Worm (Caenorhabditis elegans) whole organism, L1 larva: ENCODE data around the gene F55G11.6.
A peak's percentile ranks its signal among the peaks of the same experiment; 100 is the strongest.

ENCODE experiments used
- C04F5.9 ChIP-seq: sonication (generic microtip); optimal IDR thresholded peaks from 2 replicates; lab custom pipeline; 2016; ENCODE audit warnings: missing genetic modification characterization, missing compliant biosample characterization
- C34B4.2 ChIP-seq: sonication (generic microtip); optimal IDR thresholded peaks from 2 replicates; lab custom pipeline; 2017; ENCODE audit warnings: mild to moderate bottlenecking, missing genetic modification characterization, missing compliant biosample characterization
- F16B12.6 ChIP-seq: fragments of 150-350 bp; optimal IDR thresholded peaks from 2 replicates; lab custom pipeline; 2014; ENCODE audit warnings: missing biosample characterization, missing genetic modification characterization
- ama-1 ChIP-seq: fragments of 150-350 bp; optimal IDR thresholded peaks from 2 replicates; lab custom pipeline; 2014
- ceh-8 ChIP-seq: fragments of 200-800 bp; sonication (Bioruptor generic); optimal IDR thresholded peaks from 2 replicates; lab custom pipeline; 2018; ENCODE audit warnings: mild to moderate bottlenecking, missing genetic modification characterization, moderate library complexity, missing compliant biosample characterization
- ceh-82 ChIP-seq, 3 experiments: fragments of 150-350 bp in 1 of 3; sonication (generic microtip) in 2 of 3; optimal IDR thresholded peaks; 2 replicates each; lab custom pipeline; 2014 to 2017; ENCODE audit warnings: missing biosample characterization in 3 of 3, missing genetic modification characterization in 3 of 3
- ceh-90 ChIP-seq: sonication (generic microtip); optimal IDR thresholded peaks from 2 replicates; lab custom pipeline; 2016; ENCODE audit warnings: missing genetic modification characterization, missing compliant biosample characterization
- efl-1 ChIP-seq, 4 experiments: fragments of 150-350 bp; optimal IDR thresholded peaks in 3 of 4; peaks in 1 of 4; 1 replicate in 1 of 4; 2 replicates in 3 of 4; lab custom pipeline; 2014; ENCODE audit warnings: missing biosample characterization in 2 of 4, missing genetic modification characterization in 2 of 4, missing genetic modification reagents in 2 of 4
- efl-3 ChIP-seq: fragments of 200-800 bp; sonication (Bioruptor generic); optimal IDR thresholded peaks from 2 replicates; lab custom pipeline; 2018; ENCODE audit warnings: mild to moderate bottlenecking, missing genetic modification characterization, missing compliant biosample characterization
- egl-13 ChIP-seq: sonication (generic microtip); optimal IDR thresholded peaks from 2 replicates; lab custom pipeline; 2016; ENCODE audit warnings: missing genotype, missing genetic modification reagents, missing genetic modification characterization, missing compliant biosample characterization
- elt-2 ChIP-seq: sonication (generic microtip); optimal IDR thresholded peaks from 2 replicates; lab custom pipeline; 2016; ENCODE audit warnings: missing genetic modification characterization, mild to moderate bottlenecking, inconsistent platforms, missing compliant biosample characterization, missing genetic modification reagents
- elt-3 ChIP-seq, 6 experiments: fragments of 150-350 bp in 1 of 6; sonication (generic microtip); optimal IDR thresholded peaks; 2 replicates each; lab custom pipeline; 2017 to 2018; ENCODE audit warnings: missing biosample characterization in 6 of 6, missing genetic modification characterization in 6 of 6, inconsistent platforms in 1 of 6
- fkh-4 ChIP-seq: sonication (generic microtip); optimal IDR thresholded peaks from 2 replicates; lab custom pipeline; 2016; ENCODE audit warnings: missing compliant biosample characterization, missing genetic modification characterization, borderline replicate concordance
- fos-1 ChIP-seq: fragments of 150-350 bp; optimal IDR thresholded peaks from 2 replicates; lab custom pipeline; 2014; ENCODE audit warnings: missing biosample characterization, missing genetic modification characterization
- irx-1 ChIP-seq: sonication (generic microtip); optimal IDR thresholded peaks from 2 replicates; lab custom pipeline; 2016; ENCODE audit warnings: missing genetic modification characterization, missing compliant biosample characterization
- isw-1 ChIP-seq: fragments of 200-800 bp; sonication (Bioruptor generic); IDR thresholded peaks from 2 replicates; pipeline ENCODE4 v1.3.6; 2022; ENCODE audit warnings: missing genetic modification characterization, missing compliant biosample characterization
- jun-1 ChIP-seq: fragments of 150-350 bp; optimal IDR thresholded peaks from 2 replicates; lab custom pipeline; 2014; ENCODE audit warnings: missing biosample characterization, missing genetic modification reagents, missing genetic modification characterization
- lin-13 ChIP-seq: fragments of 150-350 bp; optimal IDR thresholded peaks from 2 replicates; lab custom pipeline; 2014; ENCODE audit warnings: missing biosample characterization, missing genetic modification reagents, missing genetic modification characterization
- lin-35 ChIP-seq, 2 experiments: fragments of 150-350 bp; optimal IDR thresholded peaks; 2 replicates each; lab custom pipeline; 2014; ENCODE audit warnings: missing biosample characterization in 2 of 2, missing genetic modification characterization in 2 of 2, missing genetic modification reagents in 2 of 2
- lir-3 ChIP-seq: sonication (generic microtip); optimal IDR thresholded peaks from 2 replicates; lab custom pipeline; 2016; ENCODE audit warnings: mild to moderate bottlenecking, missing genetic modification characterization, moderate library complexity, missing compliant biosample characterization; ENCODE audit not compliant: poor library complexity
- mdl-1 ChIP-seq, 2 experiments: fragments of 150-350 bp; optimal IDR thresholded peaks; 2 replicates each; lab custom pipeline; 2014 to 2017; ENCODE audit warnings: missing biosample characterization in 2 of 2, missing genetic modification characterization in 2 of 2, inconsistent platforms in 1 of 2
- mep-1 ChIP-seq: fragments of 150-350 bp; optimal IDR thresholded peaks from 2 replicates; lab custom pipeline; 2014; ENCODE audit warnings: missing biosample characterization, missing genetic modification characterization
- nhr-11 ChIP-seq: fragments of 150-350 bp; optimal IDR thresholded peaks from 2 replicates; lab custom pipeline; 2014; ENCODE audit warnings: missing biosample characterization, missing genetic modification characterization
- nhr-12 ChIP-seq: sonication (generic microtip); optimal IDR thresholded peaks from 2 replicates; lab custom pipeline; 2017; ENCODE audit warnings: missing biosample characterization, missing genetic modification characterization
- nhr-71 ChIP-seq: sonication (generic microtip); optimal IDR thresholded peaks from 2 replicates; lab custom pipeline; 2016; ENCODE audit warnings: mild to moderate bottlenecking, missing genetic modification characterization, moderate library complexity, missing compliant biosample characterization
- nhr-77 ChIP-seq: fragments of 150-350 bp; optimal IDR thresholded peaks from 2 replicates; lab custom pipeline; 2014; ENCODE audit warnings: missing biosample characterization, missing genetic modification characterization
- nhr-85 ChIP-seq: sonication (generic microtip); peaks from one replicate; lab custom pipeline; 2016; ENCODE audit warnings: missing genetic modification characterization, inconsistent platforms, missing compliant biosample characterization
- pag-3 ChIP-seq: sonication (generic microtip); optimal IDR thresholded peaks from 2 replicates; lab custom pipeline; 2017; ENCODE audit warnings: missing genetic modification characterization, mild to moderate bottlenecking, missing compliant biosample characterization, antibody characterized with exemption, borderline replicate concordance; ENCODE audit not compliant: insufficient read depth
- sox-4 ChIP-seq: sonication (generic microtip); optimal IDR thresholded peaks from 2 replicates; lab custom pipeline; 2016; ENCODE audit warnings: missing genetic modification characterization, missing compliant biosample characterization
- sptf-1 ChIP-seq: fragments of 150-350 bp; optimal IDR thresholded peaks from 2 replicates; lab custom pipeline; 2014; ENCODE audit warnings: missing biosample characterization, missing genetic modification characterization
- tlp-1 ChIP-seq: fragments of 150-350 bp; optimal IDR thresholded peaks from 2 replicates; lab custom pipeline; 2014; ENCODE audit warnings: missing biosample characterization, missing genetic modification characterization
- unc-130 ChIP-seq: fragments of 150-350 bp; optimal IDR thresholded peaks from 2 replicates; lab custom pipeline; 2017; ENCODE audit warnings: missing biosample characterization, missing genetic modification characterization, inconsistent platforms
- vab-15 ChIP-seq: sonication (generic microtip); optimal IDR thresholded peaks from 2 replicates; lab custom pipeline; 2017; ENCODE audit warnings: missing genotype, mild to moderate bottlenecking, missing genetic modification characterization, missing compliant biosample characterization
- xbp-1 ChIP-seq: sonication (generic microtip); optimal IDR thresholded peaks from 2 replicates; lab custom pipeline; 2016; ENCODE audit warnings: missing genetic modification characterization, missing compliant biosample characterization
- zag-1 ChIP-seq: fragments of 150-350 bp; optimal IDR thresholded peaks from 2 replicates; lab custom pipeline; 2014; ENCODE audit warnings: missing biosample characterization, missing genetic modification characterization

F55G11.6 gene

DNA sequence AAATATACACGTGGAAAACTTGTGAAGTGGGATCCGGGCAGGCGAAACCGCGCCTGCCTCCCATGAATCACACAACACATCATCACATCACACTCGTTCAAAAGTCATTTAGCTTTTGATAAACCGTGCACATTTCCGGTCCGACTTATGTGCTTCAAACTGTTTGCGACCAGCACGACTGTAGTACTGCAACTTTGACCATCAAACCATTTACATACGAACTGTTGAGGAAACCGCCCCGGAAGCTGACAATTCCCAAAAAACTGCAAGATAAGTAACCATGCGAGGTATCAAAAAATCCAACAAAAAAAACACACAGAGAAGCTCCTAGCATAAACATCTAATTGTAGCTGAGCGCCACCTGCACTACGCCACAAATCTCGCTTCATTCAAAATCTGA, 14.9 kb downstream of the F55G11.6 start:
- TF ChIP-seq lin-35 (GFP tag; optimal IDR thresholded peaks at IDR 0.05; lab: Kevin White, UChicago) = no peak
- no peak for TF ChIP-seq mep-1 (tag; lab: Kevin White, UChicago)
- TF ChIP-seq ceh-8 (GFP tag; lab: Kevin White, UChicago) = no peak
- no peak for TF ChIP-seq vab-15
- TF ChIP-seq C04F5.9 (tag; lab: Kevin White, UChicago) = no peak
- no peak for TF ChIP-seq irx-1 (tag; lab: Kevin White, UChicago)
- TF ChIP-seq ceh-82 (tag; optimal IDR thresholded peaks at IDR 0.05; lab: Kevin White, UChicago) = no peak
- TF ChIP-seq lin-13 (GFP tag; lab: Kevin White, UChicago) = no peak
- no peak for TF ChIP-seq fos-1 (tag; lab: Kevin White, UChicago)
- no peak for TF ChIP-seq lir-3 (tag; lab: Kevin White, UChicago)
- TF ChIP-seq C34B4.2 (tag; lab: Kevin White, UChicago) = no peak
- TF ChIP-seq F16B12.6 (tag; lab: Kevin White, UChicago) = no peak
- no peak for TF ChIP-seq nhr-85 (tag; lab: Kevin White, UChicago)
- no peak for TF ChIP-seq zag-1 (tag; lab: Kevin White, UChicago)
- TF ChIP-seq, all 84 proteins: peak for 0

ce11 chrIV:12973336-12973735, 15.5 kb downstream of the F55G11.6 start, which contains the start of gene F55G11.4:
Gene F55G11.4 (plus strand): TSS chrIV:12973624.
- TF ChIP-seq elt-2 (tag; lab: Kevin White, UChicago) (peak; percentile 77), isw-1 (GFP tag; lab: Robert Waterston, UW) (no peak)
- TF ChIP-seq, all 84 proteins: peak for 1

DNA sequence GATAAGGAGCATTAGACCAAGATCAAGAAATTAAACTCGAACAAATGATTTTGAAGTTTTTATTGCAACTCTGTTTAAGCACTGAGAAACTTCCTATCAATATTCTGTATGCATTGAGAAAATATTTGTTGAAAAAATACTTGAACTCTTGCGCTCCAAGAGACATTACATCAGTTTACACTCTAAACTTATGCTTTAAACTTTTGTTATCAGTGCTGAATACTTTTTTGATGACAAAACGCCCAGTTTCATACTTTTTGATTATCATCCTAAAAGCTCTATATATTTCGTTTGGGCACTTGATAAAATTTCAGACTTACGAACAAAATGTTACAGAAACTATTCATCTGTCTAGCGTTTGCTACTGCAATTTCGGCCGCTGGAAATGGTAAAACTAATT, 18.2 kb downstream of the F55G11.6 start, which contains the start of gene dod-17:
TSS of gene dod-17 (plus strand) at position 323 of the 400 bp plus-strand sequence.
- TF ChIP-seq elt-2 (tag; lab: Kevin White, UChicago) (peak; percentile 40), F16B12.6 (tag; lab: Kevin White, UChicago) (no peak), efl-3 (GFP tag; lab: Kevin White, UChicago) (no peak), jun-1 (no peak), pag-3 (tag; lab: Kevin White, UChicago) (no peak), nhr-77 (no peak)

DNA sequence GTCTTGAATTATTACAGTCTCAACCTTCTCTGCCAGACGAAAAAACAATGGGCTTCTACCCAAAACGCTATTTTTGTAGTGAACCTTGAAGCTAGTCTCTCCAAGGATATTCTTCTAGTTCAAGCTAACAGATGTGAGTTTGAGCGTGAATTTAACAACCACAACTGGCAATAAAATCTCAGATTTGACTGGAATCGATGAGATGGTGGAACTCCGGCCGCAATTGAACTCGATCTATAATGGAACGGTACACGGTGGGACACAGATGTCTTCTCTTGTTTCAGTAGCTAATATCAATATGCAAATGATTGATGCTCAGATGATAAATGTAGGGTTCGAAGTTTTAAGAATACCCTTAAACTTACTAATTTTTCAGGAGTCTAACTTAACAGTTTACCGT, 19.8 kb downstream of the F55G11.6 start:
- TF ChIP-seq fkh-4 (tag; lab: Kevin White, UChicago) = no peak
- no peak for TF ChIP-seq ceh-90 (tag; lab: Kevin White, UChicago)
- TF ChIP-seq egl-13 (tag; lab: Kevin White, UChicago) = no peak
- TF ChIP-seq xbp-1 = no peak
- TF ChIP-seq sptf-1 (tag; lab: Kevin White, UChicago) = no peak
- TF ChIP-seq nhr-77 = no peak
- no peak for TF ChIP-seq nhr-71
- no peak for TF ChIP-seq mep-1 (tag; lab: Kevin White, UChicago)
- no peak for TF ChIP-seq lir-3 (tag; lab: Kevin White, UChicago)

DNA sequence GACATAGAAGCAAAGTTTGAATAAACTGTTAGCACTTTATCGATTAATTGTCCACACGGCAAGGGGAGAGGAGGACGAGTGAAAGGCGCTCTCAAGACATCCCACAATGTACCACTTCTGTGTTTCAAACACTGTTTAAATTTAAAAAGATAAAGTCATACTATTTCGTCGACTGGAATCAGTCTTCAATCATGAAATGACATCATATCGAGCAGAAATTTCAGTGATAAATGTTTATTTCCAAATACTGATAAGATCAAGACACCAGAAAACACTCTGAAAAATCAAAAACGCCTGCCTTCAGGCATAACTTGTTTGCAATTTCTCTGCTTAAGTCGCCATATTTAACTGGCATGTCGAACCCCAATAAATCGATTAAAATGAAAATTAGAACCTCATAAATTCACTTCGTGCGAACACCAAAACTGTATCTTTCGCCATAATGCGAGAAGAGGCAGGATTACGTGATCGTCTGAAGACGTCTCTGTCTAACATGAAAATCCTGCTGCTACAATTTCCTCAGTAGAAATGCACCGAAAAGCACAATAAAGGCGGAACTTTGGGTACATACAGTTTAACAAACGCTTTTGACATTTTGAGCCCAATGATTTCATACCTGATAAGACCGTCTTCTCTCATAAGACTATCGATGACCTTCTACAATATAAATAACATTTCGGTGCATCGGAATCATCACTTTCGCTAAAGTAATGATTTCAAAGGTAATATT, 20.6 kb downstream of the F55G11.6 start, which contains the start of gene K10D11.2:
TSS of gene K10D11.2 (plus strand) at position 680 of the 730 bp plus-strand sequence.
- TF ChIP-seq mdl-1 (tag; optimal IDR thresholded peaks at IDR 0.05; lab: Kevin White, UChicago) (no peak), F16B12.6 (tag; lab: Kevin White, UChicago) (no peak), xbp-1 (no peak), nhr-11 (tag; lab: Kevin White, UChicago) (no peak), nhr-71 (no peak), nhr-12 (tag; lab: Kevin White, UChicago) (no peak), sox-4 (tag; lab: Kevin White, UChicago) (no peak), tlp-1 (tag; lab: Kevin White, UChicago) (no peak), unc-130 (tag; lab: Kevin White, UChicago) (no peak), elt-2 (tag; lab: Kevin White, UChicago) (peak; percentile 83), ama-1 (no peak), efl-1 (optimal IDR thresholded peaks at IDR 0.05; lab: Kevin White, UChicago) (no peak), efl-1 (GFP tag; optimal IDR thresholded peaks at IDR 0.05 in 1 of 2; lab: Kevin White, UChicago) (peak in 1 of 2 experiments; percentile 89), C34B4.2 (tag; lab: Kevin White, UChicago) (no peak), elt-3 (tag; optimal IDR thresholded peaks at IDR 0.05; lab: Kevin White, UChicago) (no peak)
